Fruit fly (Drosophila melanogaster) whole organism, embryonic: Measurements from ENCODE around the gene CG12096.

Source experiments
- Abd-B ChIP-seq: fragments of 200-800 bp; sonication (Bioruptor generic); optimal IDR thresholded peaks from 2 replicates; lab custom pipeline; 2018; ENCODE audit warnings: missing biosample characterization, mild to moderate bottlenecking, missing genetic modification characterization, moderate library complexity
- Atf-2 ChIP-seq: fragments of 200-800 bp; sonication (Bioruptor generic); optimal IDR thresholded peaks from 2 replicates; lab custom pipeline; 2016; ENCODE audit warnings: missing biosample characterization, missing genetic modification characterization
- B-H1 ChIP-seq: fragments of 200-800 bp; sonication (Bioruptor generic); IDR thresholded peaks from 3 replicates; pipeline ENCODE4 v1.3.6; 2022; ENCODE audit warnings: missing biosample characterization, missing genetic modification characterization
- Bgb ChIP-seq: fragments of 200-800 bp; sonication (Bioruptor generic); IDR thresholded peaks from 2 replicates; pipeline ENCODE4 v1.3.6; 2022; ENCODE audit warnings: missing biosample characterization, missing genetic modification characterization; ENCODE audit not compliant: partially characterized antibody
- CG10147 ChIP-seq: fragments of 200-800 bp; sonication (Bioruptor generic); optimal IDR thresholded peaks from 2 replicates; lab custom pipeline; 2019; ENCODE audit warnings: missing biosample characterization, mild to moderate bottlenecking, missing genetic modification characterization, moderate library complexity
- CG10274 ChIP-seq: fragments of 200-800 bp; sonication (Bioruptor generic); optimal IDR thresholded peaks from 3 replicates; lab custom pipeline; 2017; ENCODE audit warnings: missing biosample characterization, mild to moderate bottlenecking, missing genetic modification characterization
- CG11247 ChIP-seq: fragments of 200-800 bp; sonication (Bioruptor generic); IDR thresholded peaks from 2 replicates; pipeline ENCODE4 v1.3.6; 2022; ENCODE audit warnings: missing biosample characterization, missing genetic modification characterization
- CG11456 ChIP-seq: fragments of 200-800 bp; sonication (Bioruptor generic); IDR thresholded peaks from 3 replicates; pipeline ENCODE4 v1.3.6; 2022; ENCODE audit warnings: missing biosample characterization, missing genetic modification characterization
- CG11695 ChIP-seq: fragments of 200-800 bp; sonication (Bioruptor generic); IDR thresholded peaks from 3 replicates; pipeline ENCODE4 v1.3.6; 2022; ENCODE audit warnings: missing biosample characterization, missing genetic modification characterization
- CG12942 ChIP-seq: fragments of 200-800 bp; sonication (Bioruptor generic); optimal IDR thresholded peaks from 3 replicates; lab custom pipeline; 2016; ENCODE audit warnings: missing biosample characterization, missing genetic modification characterization
- CG15601 ChIP-seq: fragments of 200-800 bp; sonication (Bioruptor generic); optimal IDR thresholded peaks from 3 replicates; lab custom pipeline; 2019; ENCODE audit warnings: missing biosample characterization, mild to moderate bottlenecking, missing genetic modification characterization, moderate library complexity
- CG15696 ChIP-seq: fragments of 200-800 bp; sonication (Bioruptor generic); optimal IDR thresholded peaks from 2 replicates; lab custom pipeline; 2019; ENCODE audit warnings: missing biosample characterization, mild to moderate bottlenecking, missing genetic modification characterization, moderate library complexity
- CG2678 ChIP-seq: fragments of 200-800 bp; sonication (Bioruptor generic); optimal IDR thresholded peaks from 3 replicates; lab custom pipeline; 2019; ENCODE audit warnings: missing biosample characterization, mild to moderate bottlenecking, missing genetic modification characterization, moderate library complexity
- CG31224 ChIP-seq: fragments of 200-800 bp; sonication (Bioruptor generic); IDR thresholded peaks from 2 replicates; pipeline ENCODE4 v1.3.6; 2022; ENCODE audit warnings: missing biosample characterization, missing genetic modification characterization
- CG3407 ChIP-seq: fragments of 200-800 bp; sonication (Bioruptor generic); optimal IDR thresholded peaks from 2 replicates; lab custom pipeline; 2018; ENCODE audit warnings: missing biosample characterization, mild to moderate bottlenecking, missing genetic modification characterization
- CG3847 ChIP-seq: fragments of 200-800 bp; sonication (Bioruptor generic); IDR thresholded peaks from 2 replicates; pipeline ENCODE4 v1.3.6; 2022; ENCODE audit warnings: missing biosample characterization, missing genetic modification characterization
- CG43689 ChIP-seq: fragments of 200-800 bp; sonication (Bioruptor generic); IDR thresholded peaks from 2 replicates; pipeline ENCODE4 v1.3.6; 2022; ENCODE audit warnings: missing biosample characterization, missing genetic modification characterization
- CG4730 ChIP-seq: fragments of 200-800 bp; sonication (Bioruptor generic); IDR thresholded peaks from 2 replicates; pipeline ENCODE4 v1.3.6; 2022; ENCODE audit warnings: missing biosample characterization, missing genetic modification characterization
- CG7786 ChIP-seq: fragments of 200-800 bp; sonication (Bioruptor generic); optimal IDR thresholded peaks from 2 replicates; lab custom pipeline; 2016; ENCODE audit warnings: missing biosample characterization, missing genetic modification characterization
- CG8359 ChIP-seq: fragments of 200-800 bp; sonication (Bioruptor generic); optimal IDR thresholded peaks from 2 replicates; lab custom pipeline; 2017; ENCODE audit warnings: missing biosample characterization, mild to moderate bottlenecking, missing genetic modification characterization, borderline replicate concordance
- CG8478 ChIP-seq: fragments of >200 bp; optimal IDR thresholded peaks from 2 replicates; lab custom pipeline; 2018
- CG8924 ChIP-seq: fragments of 200-800 bp; optimal IDR thresholded peaks from 3 replicates; lab custom pipeline; 2019; ENCODE audit warnings: missing biosample characterization, mild to moderate bottlenecking, missing genetic modification characterization, moderate library complexity
- CG9437 ChIP-seq: fragments of 200-800 bp; sonication (Bioruptor generic); optimal IDR thresholded peaks from 2 replicates; lab custom pipeline; 2018; ENCODE audit warnings: missing biosample characterization, mild to moderate bottlenecking, missing genetic modification characterization
- CG9609 ChIP-seq: fragments of 200-800 bp; sonication (Bioruptor generic); optimal IDR thresholded peaks from 3 replicates; lab custom pipeline; 2016; ENCODE audit warnings: missing biosample characterization, missing genetic modification characterization
- CG9932 ChIP-seq: fragments of 200-800 bp; sonication (Bioruptor generic); IDR thresholded peaks from 2 replicates; pipeline ENCODE4 v1.3.6; 2022; ENCODE audit warnings: missing biosample characterization, missing genetic modification characterization
- Fer3 ChIP-seq: fragments of 200-800 bp; sonication (Bioruptor generic); optimal IDR thresholded peaks from 2 replicates; lab custom pipeline; 2018; ENCODE audit warnings: missing biosample characterization, mild to moderate bottlenecking, missing genetic modification characterization, moderate library complexity
- H15 ChIP-seq: fragments of 200-800 bp; sonication (Bioruptor generic); IDR thresholded peaks from 3 replicates; pipeline ENCODE4 v1.3.6; 2022; ENCODE audit warnings: missing biosample characterization, missing genetic modification characterization
- Hr3 ChIP-seq: fragments of 200-800 bp; sonication (Bioruptor generic); optimal IDR thresholded peaks from 3 replicates; lab custom pipeline; 2016; ENCODE audit warnings: missing biosample characterization, missing genetic modification characterization
- Hr51 ChIP-seq, 2 experiments: fragments of 200-800 bp; sonication (Bioruptor generic); optimal IDR thresholded peaks; 2 replicates in 1 of 2; 3 replicates in 1 of 2; lab custom pipeline; 2016 to 2018; ENCODE audit warnings: missing biosample characterization in 2 of 2, missing genetic modification characterization in 2 of 2, mild to moderate bottlenecking in 1 of 2, moderate library complexity in 1 of 2
- PHDP ChIP-seq: fragments of 200-800 bp; sonication (Bioruptor generic); optimal IDR thresholded peaks from 3 replicates; lab custom pipeline; 2018; ENCODE audit warnings: missing biosample characterization, mild to moderate bottlenecking, missing genetic modification characterization, moderate library complexity
- Six4 ChIP-seq: fragments of 200-800 bp; sonication (Bioruptor generic); optimal IDR thresholded peaks from 2 replicates; lab custom pipeline; 2016; ENCODE audit warnings: missing biosample characterization, missing genetic modification characterization
- Spps ChIP-seq: fragments of 200-800 bp; sonication (Bioruptor generic); optimal IDR thresholded peaks from 2 replicates; lab custom pipeline; 2018; ENCODE audit warnings: missing biosample characterization, mild to moderate bottlenecking, missing genetic modification characterization
- Sry-β ChIP-seq: fragments of 200-800 bp; sonication (Bioruptor generic); optimal IDR thresholded peaks from 2 replicates; lab custom pipeline; 2018; ENCODE audit warnings: missing biosample characterization, mild to moderate bottlenecking, missing genetic modification characterization, moderate library complexity
- TFAM ChIP-seq: fragments of 200-800 bp; sonication (Bioruptor generic); optimal IDR thresholded peaks from 2 replicates; lab custom pipeline; 2017; ENCODE audit warnings: missing biosample characterization, missing genetic modification characterization, inconsistent platforms
- Trl ChIP-seq, 3 experiments: fragments of >200 bp in 2 of 3; fragments of 200-800 bp in 1 of 3; sonication (Bioruptor generic) in 1 of 3; optimal IDR thresholded peaks; 2 replicates in 1 of 3; 3 replicates in 2 of 3; lab custom pipeline; 2016 to 2017; ENCODE audit warnings: missing biosample characterization in 1 of 3, missing genetic modification characterization in 1 of 3
- ase ChIP-seq: fragments of 200-800 bp; sonication (Bioruptor generic); IDR thresholded peaks from 3 replicates; pipeline ENCODE4 v1.3.6; 2022; ENCODE audit warnings: missing biosample characterization, missing genetic modification characterization
- gcm ChIP-seq: fragments of 200-800 bp; sonication (Bioruptor generic); optimal IDR thresholded peaks from 2 replicates; lab custom pipeline; 2019; ENCODE audit warnings: missing biosample characterization, mild to moderate bottlenecking, missing genetic modification characterization, moderate library complexity
- gsb ChIP-seq: fragments of 200-800 bp; sonication (Bioruptor generic); IDR thresholded peaks from 2 replicates; pipeline ENCODE4 v1.3.6; 2022; ENCODE audit warnings: missing biosample characterization, missing genetic modification characterization
- inv ChIP-seq: fragments of 200-800 bp; sonication (Bioruptor generic); IDR thresholded peaks from 2 replicates; pipeline ENCODE4 v1.3.6; 2022; ENCODE audit warnings: missing biosample characterization, missing genetic modification characterization; ENCODE audit not compliant: partially characterized antibody
- jing ChIP-seq: fragments of 200-800 bp; sonication (Bioruptor generic); optimal IDR thresholded peaks from 2 replicates; lab custom pipeline; 2018; ENCODE audit warnings: missing biosample characterization, mild to moderate bottlenecking, missing genetic modification characterization
- jumu ChIP-seq: fragments of 200-800 bp; sonication (Bioruptor generic); optimal IDR thresholded peaks from 3 replicates; lab custom pipeline; 2016; ENCODE audit warnings: missing biosample characterization, missing genetic modification characterization
- kni ChIP-seq: fragments of 200-800 bp; sonication (Bioruptor generic); optimal IDR thresholded peaks from 3 replicates; lab custom pipeline; 2017; ENCODE audit warnings: mild to moderate bottlenecking, missing biosample characterization, missing genetic modification reagents, missing genetic modification characterization
- lmd ChIP-seq: fragments of 200-800 bp; sonication (Bioruptor generic); IDR thresholded peaks from 2 replicates; pipeline ENCODE4 v1.3.6; 2022; ENCODE audit warnings: missing biosample characterization, missing genetic modification characterization
- row ChIP-seq: fragments of 200-800 bp; sonication (Bioruptor generic); IDR thresholded peaks from 3 replicates; pipeline ENCODE4 v1.3.6; 2022; ENCODE audit warnings: missing biosample characterization, missing genetic modification characterization
- so ChIP-seq: fragments of 200-800 bp; sonication (Bioruptor generic); IDR thresholded peaks from 3 replicates; pipeline ENCODE4 v1.3.6; 2022; ENCODE audit warnings: missing biosample characterization, missing genetic modification characterization
- sob ChIP-seq: fragments of 200-800 bp; sonication (Bioruptor generic); IDR thresholded peaks from 2 replicates; pipeline ENCODE4 v1.3.6; 2022; ENCODE audit warnings: missing biosample characterization, missing genetic modification characterization
- sqz ChIP-seq: fragments of 200-800 bp; sonication (Bioruptor generic); optimal IDR thresholded peaks from 3 replicates; lab custom pipeline; 2018; ENCODE audit warnings: missing biosample characterization, mild to moderate bottlenecking, missing genetic modification characterization
- tap ChIP-seq: fragments of 200-800 bp; optimal IDR thresholded peaks from 3 replicates; lab custom pipeline; 2019; ENCODE audit warnings: missing biosample characterization, mild to moderate bottlenecking, missing genetic modification characterization, moderate library complexity
- toy ChIP-seq: fragments of 200-800 bp; sonication (Bioruptor generic); IDR thresholded peaks from 2 replicates; pipeline ENCODE4 v1.3.6; 2022; ENCODE audit warnings: missing biosample characterization, missing genetic modification characterization
- unpg ChIP-seq: fragments of 200-800 bp; sonication (Bioruptor generic); optimal IDR thresholded peaks from 3 replicates; lab custom pipeline; 2018; ENCODE audit warnings: missing biosample characterization, mild to moderate bottlenecking, missing genetic modification characterization, moderate library complexity
- zen ChIP-seq: fragments of 200-800 bp; sonication (Bioruptor generic); optimal IDR thresholded peaks from 3 replicates; lab custom pipeline; 2018; ENCODE audit warnings: missing biosample characterization, mild to moderate bottlenecking, missing genetic modification characterization, moderate library complexity

Gene CG12096

DNA sequence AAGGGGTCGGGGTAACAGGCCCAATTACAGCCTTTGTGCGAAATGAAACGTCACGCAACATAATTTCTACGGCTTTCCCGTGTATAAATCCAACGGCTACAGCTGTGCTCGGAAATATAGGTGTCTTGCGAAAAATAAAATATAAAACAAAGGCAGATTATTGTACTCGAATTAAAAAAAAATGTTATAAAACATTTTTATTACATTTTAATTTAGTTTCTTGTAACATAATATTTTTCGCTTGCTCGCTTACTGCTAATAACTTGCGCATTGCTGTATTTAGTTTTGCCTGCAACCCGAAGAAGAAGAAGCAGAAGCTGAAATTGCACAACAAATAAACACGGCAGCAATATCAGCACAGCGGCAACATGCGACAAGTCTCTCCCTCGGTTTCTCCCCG is 16.3 kb upstream of the CG12096 start (continued):
- TF ChIP-seq Fer3 (tag; lab: Kevin White, UChicago) (peak; percentile 25), CG10274 (GFP tag; lab: Kevin White, UChicago) (no peak), lmd (GFP tag; lab: Robert Waterston, UW) (peak; percentile 42; the same call in 1 of the 2 replicates), tap (tag; lab: Kevin White, UChicago) (peak; percentile 47), ase (GFP tag; lab: Robert Waterston, UW) (0 out of 3 replicates have a peak, but pooled peaks have one; percentile 31), CG8924 (tag; lab: Kevin White, UChicago) (peak; percentile 3), gcm (GFP tag; lab: Kevin White, UChicago) (peak; percentile 28), TFAM (no peak), unpg (peak; percentile 63), Sry-β (GFP tag; lab: Kevin White, UChicago) (no peak), CG10147 (GFP tag; lab: Kevin White, UChicago) (no peak), CG43689 (GFP tag; lab: Robert Waterston, UW) (no peak), Hr51 (GFP tag; optimal IDR thresholded peaks at IDR 0.05; lab: Kevin White, UChicago) (peak in 1 of 2 experiments; percentile 78), so (GFP tag; lab: Robert Waterston, UW) (0 out of 3 replicates have a peak, but pooled peaks have one; percentile 13), sqz (GFP tag; lab: Kevin White, UChicago) (no peak), Six4 (GFP tag; lab: Kevin White, UChicago) (peak; percentile 6), kni (no peak), row (GFP tag; lab: Robert Waterston, UW) (peak; percentile 66), CG12942 (GFP tag; lab: Kevin White, UChicago) (no peak), jumu (GFP tag; lab: Kevin White, UChicago) (no peak), CG7786 (no peak), Trl (optimal IDR thresholded peaks at IDR 0.05; lab: Kevin White, UChicago) (no peak), Trl (GFP tag; optimal IDR thresholded peaks at IDR 0.05; lab: Kevin White, UChicago) (no peak), Bgb (GFP tag; lab: Robert Waterston, UW) (no peak), toy (no peak), CG31224 (GFP tag; lab: Robert Waterston, UW) (no peak), CG11456 (GFP tag; lab: Robert Waterston, UW) (0 out of 3 replicates have a peak, but pooled peaks have one; percentile 40), B-H1 (GFP tag; lab: Robert Waterston, UW) (0 out of 3 replicates have a peak, but pooled peaks have one; percentile 12), Atf-2 (GFP tag; lab: Kevin White, UChicago) (no peak), CG9609 (GFP tag; lab: Kevin White, UChicago) (no peak), CG9437 (no peak), sob (GFP tag; lab: Robert Waterston, UW) (peak; percentile 42; the same call in 1 of the 2 replicates), CG2678 (tag; lab: Kevin White, UChicago) (peak; percentile 55), CG9932 (GFP tag; lab: Robert Waterston, UW) (no peak), jing (GFP tag; lab: Kevin White, UChicago) (no peak), CG11695 (peak; percentile 52; the same call in 1 of the 3 replicates), Abd-B (GFP tag; lab: Kevin White, UChicago) (peak; percentile 13), CG8359 (no peak), Spps (tag; lab: Kevin White, UChicago) (no peak), gsb (GFP tag; lab: Robert Waterston, UW) (no peak), Hr3 (peak; percentile 5), CG4730 (GFP tag; lab: Robert Waterston, UW) (peak; percentile 54), inv (GFP tag; lab: Robert Waterston, UW) (no peak), zen (tag; lab: Kevin White, UChicago) (peak; percentile 81), CG3847 (GFP tag; lab: Robert Waterston, UW) (no peak), CG15696 (tag; lab: Kevin White, UChicago) (peak; percentile 31), PHDP (tag; lab: Kevin White, UChicago) (peak; percentile 39), CG11247 (GFP tag; lab: Robert Waterston, UW) (no peak), CG3407 (GFP tag; lab: Kevin White, UChicago) (no peak), CG15601 (no peak), CG8478 (lab: Kevin White, UChicago) (no peak), H15 (GFP tag; lab: Robert Waterston, UW) (0 out of 3 replicates have a peak, but pooled peaks have one; percentile 38)
